Worm (Caenorhabditis elegans) whole organism, L2 larva: ENCODE results near the gene R08A2.9.

Experiments
- ama-1 ChIP-seq: fragments of 150-350 bp; optimal IDR thresholded peaks from 2 replicates; lab custom pipeline; 2018; ENCODE audit warnings: inconsistent platforms
- blmp-1 ChIP-seq: sonication (generic microtip); optimal IDR thresholded peaks from 2 replicates; lab custom pipeline; 2017; ENCODE audit warnings: missing genetic modification characterization, mild to moderate bottlenecking, missing compliant biosample characterization, antibody characterized with exemption, moderate library complexity; ENCODE audit not compliant: insufficient read depth
- ceh-16 ChIP-seq: fragments of 150-350 bp; optimal IDR thresholded peaks from 2 replicates; lab custom pipeline; 2014; ENCODE audit warnings: missing biosample characterization, missing genetic modification characterization
- ceh-82 ChIP-seq: fragments of 150-350 bp; optimal IDR thresholded peaks from 2 replicates; lab custom pipeline; 2014; ENCODE audit warnings: missing biosample characterization, missing genetic modification characterization
- dmd-4 ChIP-seq: sonication (generic microtip); optimal IDR thresholded peaks from 2 replicates; lab custom pipeline; 2017; ENCODE audit warnings: missing biosample characterization, missing genetic modification characterization
- lsy-2 ChIP-seq, 2 experiments: fragments of 150-350 bp in 1 of 2; sonication (generic microtip) in 1 of 2; optimal IDR thresholded peaks; 2 replicates each; lab custom pipeline; 2014 to 2017; ENCODE audit warnings: missing biosample characterization in 2 of 2, missing genetic modification characterization in 2 of 2
- nhr-77 ChIP-seq: fragments of 150-350 bp; optimal IDR thresholded peaks from 2 replicates; lab custom pipeline; 2014; ENCODE audit warnings: missing biosample characterization, missing genetic modification characterization
- snpc-4 ChIP-seq: fragments of 150-350 bp; optimal IDR thresholded peaks from 2 replicates; lab custom pipeline; 2014; ENCODE audit warnings: missing biosample characterization, missing genetic modification characterization
- zag-1 ChIP-seq: fragments of 150-350 bp; optimal IDR thresholded peaks from 2 replicates; lab custom pipeline; 2014; ENCODE audit warnings: missing biosample characterization, missing genetic modification characterization
- ztf-11 ChIP-seq: sonication (generic microtip); optimal IDR thresholded peaks from 2 replicates; lab custom pipeline; 2017; ENCODE audit warnings: missing biosample characterization, missing genetic modification characterization

ce11 chrV:14698666-14699065, 9.4 kb upstream of the R08A2.9 start, which contains the start of gene set-5:
- TF ChIP-seq ztf-11 (tag; lab: Kevin White, UChicago): no peak
- TF ChIP-seq zag-1 (tag; lab: Kevin White, UChicago): no peak
- no peak for TF ChIP-seq dmd-4 (tag; lab: Kevin White, UChicago)
- no peak for TF ChIP-seq ceh-82 (tag; lab: Kevin White, UChicago)
- TF ChIP-seq snpc-4 (tag; lab: Kevin White, UChicago): no peak
- no peak for TF ChIP-seq ama-1 (lab: Kevin White, UChicago)
- TF ChIP-seq ceh-16 (tag; lab: Kevin White, UChicago): no peak
- no peak for TF ChIP-seq lsy-2 (tag; optimal IDR thresholded peaks at IDR 0.05; lab: Kevin White, UChicago)
- TF ChIP-seq nhr-77 (tag; lab: Kevin White, UChicago): no peak
- no peak for TF ChIP-seq blmp-1
